Fruit fly (Drosophila melanogaster): Measurements from ENCODE around the gene CG4497.

The CG4497 gene

DNA sequence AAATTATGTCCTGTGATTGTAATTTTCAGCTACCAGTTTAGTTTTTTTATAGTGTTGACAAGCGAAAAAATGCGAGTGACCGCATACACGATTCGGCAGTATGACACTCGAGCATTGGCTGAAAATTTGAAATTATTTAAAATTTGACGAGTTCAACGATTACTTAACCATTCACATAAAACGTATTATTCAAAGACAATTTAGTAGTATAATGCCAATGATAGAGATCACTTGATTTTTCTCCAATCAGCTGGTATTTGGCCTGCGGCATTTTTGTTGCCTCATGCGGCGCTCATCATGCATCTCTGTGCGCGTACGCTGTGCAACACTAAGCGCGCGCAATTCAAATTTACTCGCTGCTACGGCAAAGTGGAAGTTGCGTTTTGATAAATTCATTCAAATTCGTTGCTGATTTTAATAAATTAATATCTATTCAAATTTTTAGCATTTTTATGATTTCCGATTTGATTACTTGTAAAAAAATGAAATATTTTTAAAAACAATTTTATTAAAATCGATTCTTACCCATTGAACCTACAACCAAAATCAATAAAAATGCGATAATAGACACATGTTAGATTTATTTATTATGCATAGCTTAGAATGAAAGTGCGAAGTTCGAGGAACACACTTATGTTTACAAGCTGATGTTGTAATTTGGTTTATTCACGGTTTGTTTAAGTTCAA, at the start of gene CG4497:
Gene CG4497, minus strand, starts transcription at position 238 of the 687 bp plus-strand sequence.
- TF ChIP-seq CTCF (optimal IDR thresholded peaks at IDR 0.05) (peak in 1 of 2 experiments; percentile 5), CG8478 (optimal IDR thresholded peaks at IDR 0.05) (no peak)

DNA sequence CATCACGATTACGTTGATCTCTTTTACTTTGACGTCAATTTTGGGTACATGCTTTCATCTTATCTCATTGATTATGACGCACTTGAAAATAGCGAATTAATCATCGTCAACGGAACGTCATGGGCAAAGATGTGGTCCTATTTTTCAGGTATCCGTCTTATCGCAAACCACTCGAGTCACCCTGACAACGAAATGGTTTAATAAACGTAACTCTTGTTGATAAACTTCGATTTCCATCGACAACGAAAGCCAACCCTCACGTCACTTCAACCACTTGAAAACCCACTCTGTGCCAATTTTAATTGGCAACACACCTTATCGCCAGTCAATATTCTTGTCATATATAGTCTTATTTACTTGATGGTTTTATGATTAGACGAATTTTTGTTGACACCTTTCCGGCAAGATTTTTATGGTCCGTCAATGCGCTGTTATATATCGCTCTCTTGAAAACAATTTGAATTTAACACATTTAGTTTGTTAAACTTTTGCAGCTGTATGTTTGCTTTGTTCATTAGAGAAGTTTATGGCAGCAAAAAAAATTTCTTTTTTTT, 47.9 kb upstream of the CG4497 start:
- TF ChIP-seq CG8478 (optimal IDR thresholded peaks at IDR 0.05) (no peak), CTCF (optimal IDR thresholded peaks at IDR 0.05) (no peak)

DNA sequence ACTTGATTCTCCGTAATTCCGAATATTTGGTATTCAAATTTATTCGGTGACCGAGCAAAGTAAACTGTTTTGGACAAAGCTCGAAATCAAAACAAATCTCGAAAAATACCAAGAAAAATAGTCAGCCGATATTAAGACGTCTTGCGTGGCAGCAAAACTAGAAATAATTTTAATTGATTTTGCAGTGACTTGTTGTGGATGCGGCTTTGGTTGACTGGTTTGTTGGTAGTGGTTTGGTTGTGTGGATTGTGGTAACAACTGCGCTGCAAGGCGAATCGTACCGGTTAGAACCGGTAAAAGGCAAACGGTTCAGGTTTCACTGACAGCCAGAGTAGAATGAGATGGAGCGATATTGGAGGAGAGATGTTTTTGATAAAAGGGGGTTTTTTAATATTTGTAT, 47.1 kb upstream of the CG4497 start:
- TF ChIP-seq CG8478 (optimal IDR thresholded peaks at IDR 0.05), result no peak
- TF ChIP-seq CTCF (optimal IDR thresholded peaks at IDR 0.05), result no peak

DNA sequence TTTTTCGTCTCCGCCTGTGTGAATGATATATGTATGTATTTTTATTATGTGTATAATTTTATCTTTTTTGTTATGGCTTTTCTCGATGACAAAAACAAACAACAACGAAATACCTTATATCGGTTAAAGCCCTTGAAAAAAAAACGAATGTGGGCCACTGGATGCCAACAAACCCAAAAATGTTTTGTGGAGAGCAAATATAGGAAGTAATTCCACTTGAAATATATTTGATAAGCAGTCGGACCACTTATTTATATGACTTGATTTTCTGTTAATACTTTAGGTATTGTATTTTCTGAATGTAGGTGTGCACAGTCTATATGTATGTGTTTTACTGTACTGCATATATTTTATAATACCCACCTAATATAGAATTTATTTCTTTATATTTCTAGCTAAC, 46.6 kb upstream of the CG4497 start:
- TF ChIP-seq CTCF (optimal IDR thresholded peaks at IDR 0.05) (no peak), CG8478 (optimal IDR thresholded peaks at IDR 0.05) (no peak)

DNA sequence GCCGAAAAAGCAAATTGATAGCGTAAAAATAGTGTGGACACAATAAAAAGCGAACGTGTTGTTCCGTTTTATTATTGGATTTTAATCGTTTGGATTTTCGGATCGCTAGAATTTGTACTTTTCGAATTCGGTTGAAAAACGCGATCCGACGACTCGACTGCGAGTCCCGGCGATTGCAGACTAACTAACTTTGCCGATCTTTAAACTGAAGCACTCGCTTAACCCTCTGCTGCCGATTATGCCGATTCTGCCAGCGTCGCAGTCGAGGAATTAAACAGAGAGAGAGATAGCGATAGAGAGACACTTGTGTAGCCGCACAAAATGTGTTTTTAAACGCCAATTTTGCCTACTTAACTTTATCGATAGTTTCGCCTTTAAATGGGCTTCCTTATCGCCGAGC, 45.9 kb upstream of the CG4497 start:
- TF ChIP-seq CTCF (optimal IDR thresholded peaks at IDR 0.05) (no peak), CG8478 (optimal IDR thresholded peaks at IDR 0.05) (no peak)

DNA sequence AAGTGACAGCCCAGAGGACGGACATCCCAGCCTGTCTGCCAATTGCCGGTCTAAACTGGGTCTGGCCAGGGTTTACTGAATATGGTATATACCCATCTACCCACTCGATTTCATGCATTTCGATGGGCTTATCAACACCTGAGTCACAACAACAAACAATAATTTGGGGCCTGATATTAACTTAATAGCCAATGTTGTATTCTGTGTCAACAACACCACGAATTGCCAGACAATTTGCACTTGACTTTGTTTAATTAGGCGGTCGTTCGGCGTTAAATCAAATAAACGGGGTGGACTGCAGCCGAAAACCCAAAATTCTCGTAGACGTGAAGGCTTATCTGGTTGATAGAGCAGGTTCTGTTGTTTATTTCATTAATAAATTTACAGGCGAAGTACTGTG, 44.9 kb upstream of the CG4497 start:
- no peak for TF ChIP-seq CTCF (optimal IDR thresholded peaks at IDR 0.05)
- TF ChIP-seq CG8478 (optimal IDR thresholded peaks at IDR 0.05), result no peak

DNA sequence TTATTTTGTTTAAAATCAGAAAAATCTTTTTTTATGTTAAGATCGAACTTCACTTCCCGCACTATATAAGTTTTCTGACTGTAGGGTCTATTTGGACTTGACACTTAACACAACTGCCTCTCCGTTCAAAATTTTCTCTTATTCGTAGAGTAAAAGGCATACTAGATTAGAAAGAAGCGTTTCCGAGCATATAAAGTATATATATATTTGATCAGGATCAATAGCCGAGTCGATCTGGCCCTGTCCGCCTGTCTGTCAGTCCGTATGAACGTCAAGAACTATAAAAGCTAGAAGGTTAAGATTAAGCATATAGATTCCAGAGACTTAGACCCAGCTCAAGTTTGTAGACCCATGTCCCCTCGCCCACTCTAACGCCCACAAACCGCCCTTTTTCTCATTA, 38.3 kb upstream of the CG4497 start, which contains the start of gene CG43800:
Gene CG43800, minus strand, starts transcription at position 101 of the 400 bp plus-strand sequence.
- TF ChIP-seq CG8478 (optimal IDR thresholded peaks at IDR 0.05) (no peak), CTCF (optimal IDR thresholded peaks at IDR 0.05) (no peak)

DNA sequence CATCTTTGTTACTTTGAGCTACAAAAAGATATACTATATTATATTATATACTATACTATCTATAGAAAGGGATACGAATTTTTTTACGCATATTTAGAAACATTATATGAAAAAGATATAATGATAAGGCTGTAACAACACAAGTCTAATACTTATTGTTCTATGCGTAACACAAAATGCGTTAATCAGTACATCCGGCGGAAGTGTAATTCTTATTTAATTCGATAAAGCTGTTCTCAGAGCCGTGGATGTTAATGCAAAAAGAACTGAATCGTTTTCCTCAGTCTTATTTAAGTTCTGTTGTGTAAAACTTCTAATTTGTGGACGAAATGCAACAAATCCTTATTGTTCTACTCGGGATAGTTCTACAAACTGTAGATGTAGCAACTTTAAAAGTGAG, 33.0 kb upstream of the CG4497 start, which contains the start of gene CG43799:
Gene CG43799, plus strand, starts transcription at position 301 of the 400 bp plus-strand sequence.
- TF ChIP-seq CG8478 (optimal IDR thresholded peaks at IDR 0.05) (no peak), CTCF (optimal IDR thresholded peaks at IDR 0.05) (no peak)

DNA sequence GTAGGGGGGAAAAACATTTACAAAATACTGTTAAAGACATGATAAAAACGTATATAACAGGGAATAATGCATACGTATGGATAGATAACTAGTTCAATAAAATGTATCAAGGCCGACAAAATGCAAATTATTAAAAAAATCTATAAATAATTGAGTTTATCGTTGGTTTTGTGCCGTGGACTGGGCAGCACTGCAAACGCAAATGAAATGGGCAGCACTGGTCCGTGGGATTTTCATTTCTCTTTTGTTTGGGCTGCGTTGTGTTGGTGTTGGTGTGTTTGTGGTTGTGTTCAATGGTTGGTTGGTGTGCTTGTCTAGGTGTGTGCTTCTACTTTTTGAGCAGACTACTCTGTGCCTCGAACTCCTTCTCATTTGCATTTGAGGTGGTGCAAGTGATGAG, 32.2 kb upstream of the CG4497 start:
- TF ChIP-seq CG8478 (optimal IDR thresholded peaks at IDR 0.05) (no peak), CTCF (optimal IDR thresholded peaks at IDR 0.05) (no peak)

DNA sequence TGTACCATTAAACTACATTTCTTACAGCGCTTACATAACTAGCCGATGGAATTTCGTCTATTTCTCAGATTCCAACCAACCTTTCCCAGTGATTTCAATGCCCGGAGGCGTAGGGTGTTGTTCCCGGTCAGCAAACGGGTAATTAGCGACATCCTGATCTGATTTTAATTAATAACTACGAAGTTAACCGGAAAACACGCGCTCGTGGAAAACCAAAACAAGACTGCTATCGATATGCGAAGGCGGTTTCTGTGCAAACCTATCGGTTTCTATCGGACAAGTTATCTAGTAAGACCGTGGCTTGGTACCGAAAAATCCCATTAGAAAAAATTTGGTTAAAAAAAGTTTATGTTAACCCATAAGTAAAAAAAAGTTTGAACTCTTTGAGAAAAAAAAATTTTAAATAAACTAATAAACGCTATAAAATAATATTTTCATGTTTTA, 28.5 kb upstream of the CG4497 start, which contains the start of gene mEFG1:
Gene mEFG1, minus strand, starts transcription at position 253 of the 444 bp plus-strand sequence.
- TF ChIP-seq CG8478 (optimal IDR thresholded peaks at IDR 0.05) (no peak), CTCF (optimal IDR thresholded peaks at IDR 0.05) (no peak)

DNA sequence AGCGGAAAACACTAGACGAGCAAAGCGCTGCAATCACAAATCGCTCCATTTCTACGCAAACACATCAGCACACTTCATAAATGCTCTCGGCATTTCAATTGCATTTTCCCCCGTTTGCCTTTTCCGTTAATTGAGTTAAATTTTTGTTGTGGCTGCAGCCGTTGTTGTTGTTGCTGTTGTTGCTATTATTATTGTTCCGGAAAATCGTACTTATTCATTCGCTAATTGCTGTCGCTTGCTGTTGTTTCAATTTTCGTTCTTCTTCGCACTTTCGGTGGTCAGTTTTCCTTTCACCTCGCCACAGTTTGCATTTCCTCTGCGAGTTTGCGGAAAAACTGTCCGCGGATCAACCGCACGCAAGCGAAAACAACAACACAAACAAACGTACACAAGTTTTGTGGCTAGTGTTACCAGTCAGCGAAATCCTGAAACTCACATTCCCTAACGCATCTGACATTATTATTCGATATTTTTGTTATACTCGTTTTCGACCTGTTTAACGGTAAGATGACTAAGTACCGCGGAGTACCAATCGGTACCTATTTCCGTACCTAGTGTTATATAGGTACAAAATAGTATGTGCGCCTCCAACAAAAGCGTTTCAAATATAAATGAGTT, 25.4 kb upstream of the CG4497 start, which contains the start of gene CG13784:
Gene CG13784, minus strand, starts transcription at position 384 of the 618 bp plus-strand sequence.
- TF ChIP-seq CG8478 (optimal IDR thresholded peaks at IDR 0.05) (no peak), CTCF (optimal IDR thresholded peaks at IDR 0.05) (peak; percentile 30 to 46)

DNA sequence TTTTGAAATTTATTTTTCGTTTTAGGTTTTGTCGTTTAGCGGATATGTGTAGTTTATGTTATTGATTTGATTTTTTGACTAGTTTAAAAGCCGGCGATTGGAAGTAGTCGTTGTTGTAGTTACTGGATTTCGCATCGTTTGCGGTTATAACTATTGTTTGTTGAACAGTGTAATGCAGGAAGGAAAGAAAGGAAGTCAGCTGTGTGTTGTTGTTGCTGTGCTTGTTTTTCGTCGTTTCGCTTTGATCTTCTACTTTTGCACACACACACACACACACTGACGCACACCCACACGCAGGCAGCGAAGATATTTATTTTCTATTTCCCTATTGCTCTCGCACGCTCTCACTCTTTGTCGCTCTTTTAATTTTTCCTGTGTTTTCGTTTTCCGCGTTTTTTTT, 24.8 kb upstream of the CG4497 start:
- TF ChIP-seq CG8478 (optimal IDR thresholded peaks at IDR 0.05) (no peak), CTCF (optimal IDR thresholded peaks at IDR 0.05) (no peak)

DNA sequence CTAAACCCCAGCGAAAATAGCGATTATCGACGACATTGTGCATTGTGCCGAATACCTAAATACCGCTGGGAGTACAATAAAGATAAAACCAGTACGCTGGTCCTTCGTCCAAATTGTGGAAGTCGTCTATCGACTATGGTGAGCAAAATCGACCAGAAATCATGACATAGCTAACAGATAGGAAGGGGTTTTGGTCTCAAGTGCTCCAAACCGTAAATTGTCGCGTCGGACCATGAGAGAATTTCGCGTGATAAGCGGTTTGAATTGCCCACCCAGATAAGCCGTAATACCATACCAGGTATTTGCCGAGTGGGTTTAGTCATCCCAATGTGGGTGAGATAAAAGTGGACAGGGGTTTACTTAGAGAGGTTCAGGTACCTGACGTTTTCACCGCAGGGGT, 23.5 kb upstream of the CG4497 start:
- TF ChIP-seq CG8478 (optimal IDR thresholded peaks at IDR 0.05), result no peak

DNA sequence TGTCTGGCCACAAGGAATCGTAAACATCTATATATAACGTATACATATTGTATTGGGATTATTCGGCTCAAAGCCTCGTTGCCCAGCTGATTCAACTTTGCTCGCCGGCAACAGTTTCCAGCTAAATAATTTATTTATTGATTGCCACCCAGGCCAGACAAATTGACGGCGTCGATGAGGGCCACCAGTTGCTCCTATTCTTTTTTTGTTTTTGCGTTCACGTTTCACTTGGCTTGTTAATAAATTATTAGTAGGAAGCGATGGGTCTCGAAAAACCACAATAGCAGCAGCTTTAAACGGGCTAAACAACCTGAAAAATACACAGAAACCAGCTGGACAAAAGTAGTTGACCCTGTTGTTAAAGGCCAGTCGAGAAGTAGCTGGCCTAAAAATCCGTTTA, 22.7 kb upstream of the CG4497 start:
- no peak for TF ChIP-seq CG8478 (optimal IDR thresholded peaks at IDR 0.05)
- no peak for TF ChIP-seq CTCF (optimal IDR thresholded peaks at IDR 0.05)

DNA sequence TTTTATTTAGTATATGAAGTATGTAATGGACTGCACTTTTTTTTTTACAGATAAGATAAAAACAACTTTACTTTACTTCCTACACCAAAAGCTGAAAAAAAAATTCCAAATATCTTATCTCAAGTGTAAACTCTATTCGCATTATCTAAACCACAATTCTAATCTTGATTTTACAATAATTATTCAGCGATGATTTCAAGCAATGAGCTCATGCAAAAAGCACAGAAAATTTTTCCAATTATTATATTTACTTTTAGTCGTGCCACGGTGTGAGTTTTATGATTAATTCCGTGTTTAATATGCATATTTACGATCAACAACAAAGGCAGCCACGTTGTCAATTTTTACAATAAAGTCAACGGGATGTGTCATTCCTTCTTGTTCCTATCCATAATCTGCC, 21.9 kb upstream of the CG4497 start:
- TF ChIP-seq CG8478 (optimal IDR thresholded peaks at IDR 0.05) (no peak), CTCF (optimal IDR thresholded peaks at IDR 0.05) (no peak)

DNA sequence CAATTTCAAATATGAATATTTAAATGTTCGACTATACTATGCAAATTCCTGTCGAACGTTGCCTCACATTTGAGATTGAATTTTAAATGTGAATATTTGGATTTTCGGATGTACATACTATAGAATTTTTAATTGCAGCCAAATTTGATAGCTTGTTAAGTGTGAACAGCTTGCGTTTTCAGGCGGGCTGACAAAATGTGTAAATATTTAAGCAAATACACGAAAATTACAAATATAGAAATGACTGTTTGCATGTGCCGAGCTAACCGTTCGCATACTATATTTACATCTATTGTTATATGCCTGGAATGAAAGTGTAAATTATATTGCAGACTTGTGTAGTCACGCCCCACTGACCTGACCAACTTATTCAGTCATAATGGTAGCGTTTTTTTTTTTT, 21.3 kb upstream of the CG4497 start:
- no peak for TF ChIP-seq CG8478 (optimal IDR thresholded peaks at IDR 0.05)
